Worm (Caenorhabditis elegans) whole organism, midembryonic: ENCODE measurements around the gene R02D3.8.

ENCODE experiments used
- T22C8.4 ChIP-seq: fragments of 200-800 bp; sonication (Bioruptor generic); IDR thresholded peaks from 2 replicates; pipeline ENCODE4 v1.3.6; 2022; ENCODE audit warnings: missing genetic modification characterization, missing compliant biosample characterization
- cog-1 ChIP-seq: sonication (generic microtip); optimal IDR thresholded peaks from 2 replicates; lab custom pipeline; 2016; ENCODE audit warnings: missing genetic modification characterization, missing compliant biosample characterization
- flt-1 ChIP-seq: fragments of 200-800 bp; sonication (Bioruptor generic); IDR thresholded peaks from 2 replicates; pipeline ENCODE4 v1.3.6; 2022; ENCODE audit warnings: missing genetic modification characterization, missing compliant biosample characterization
- klf-2 ChIP-seq: fragments of 200-800 bp; sonication (Bioruptor generic); conservative IDR thresholded peaks from 2 replicates; pipeline ENCODE4 v1.3.6; 2022; ENCODE audit warnings: missing genetic modification reagents, missing genetic modification characterization, missing compliant biosample characterization
- med-1 ChIP-seq: sonication (generic microtip); optimal IDR thresholded peaks from 2 replicates; lab custom pipeline; 2017; ENCODE audit warnings: missing genetic modification characterization, mild to moderate bottlenecking, missing compliant biosample characterization, antibody characterized with exemption, missing genetic modification reagents; ENCODE audit not compliant: insufficient read depth
- ref-1 ChIP-seq: fragments of 200-800 bp; sonication (Bioruptor generic); conservative IDR thresholded peaks from 2 replicates; pipeline ENCODE4 v1.3.6; 2022; ENCODE audit warnings: missing genetic modification reagents, missing genetic modification characterization, missing compliant biosample characterization
- tab-1 ChIP-seq: fragments of 200-800 bp; sonication (Bioruptor generic); IDR thresholded peaks from 2 replicates; pipeline ENCODE4 v1.3.6; 2022; ENCODE audit warnings: missing genetic modification characterization, missing compliant biosample characterization
- ztf-23 ChIP-seq: fragments of 200-800 bp; sonication (Bioruptor generic); IDR thresholded peaks from 2 replicates; pipeline ENCODE4 v1.3.6; 2022; ENCODE audit warnings: missing genetic modification reagents, missing genetic modification characterization, missing compliant biosample characterization
- ztf-29 ChIP-seq: fragments of 200-800 bp; sonication (Bioruptor generic); IDR thresholded peaks from 2 replicates; pipeline ENCODE4 v1.3.6; 2022; ENCODE audit warnings: missing genetic modification reagents, missing genetic modification characterization, missing compliant biosample characterization

- no peak for TF ChIP-seq med-1 (GFP tag; lab: Kevin White, UChicago)
- TF ChIP-seq ztf-23 (GFP tag; lab: Robert Waterston, UW), result no peak
- TF ChIP-seq tab-1 (GFP tag; lab: Robert Waterston, UW), result no peak
- TF ChIP-seq ztf-29 (GFP tag; lab: Robert Waterston, UW), result no peak
- TF ChIP-seq ref-1 (GFP tag; lab: Robert Waterston, UW), result no peak
- TF ChIP-seq flt-1 (GFP tag; lab: Robert Waterston, UW), result no peak
- no peak for TF ChIP-seq cog-1 (tag; lab: Kevin White, UChicago)
- TF ChIP-seq T22C8.4 (GFP tag; lab: Robert Waterston, UW), result no peak
- no peak for TF ChIP-seq klf-2 (GFP tag; lab: Robert Waterston, UW)
Observed at ce11 chrIV:306572-306971, 49.6 kb upstream of the R02D3.8 start.
